Worm (Caenorhabditis elegans) whole organism, L2 larva: Measurements from ENCODE around the gene ptr-14.

Experiments
- C34F6.9 ChIP-seq: fragments of 150-350 bp; optimal IDR thresholded peaks from 2 replicates; lab custom pipeline; 2014; ENCODE audit warnings: missing biosample characterization, missing genetic modification characterization
- F13H6.1 ChIP-seq: sonication (generic microtip); optimal IDR thresholded peaks from 2 replicates; lab custom pipeline; 2016; ENCODE audit warnings: missing genetic modification characterization, missing compliant biosample characterization
- Y55F3AM.14 ChIP-seq: fragments of 200-800 bp; sonication (Bioruptor generic); optimal IDR thresholded peaks from 2 replicates; lab custom pipeline; 2018; ENCODE audit warnings: mild to moderate bottlenecking, missing genetic modification characterization, missing compliant biosample characterization
- ZK546.5 ChIP-seq: sonication (generic microtip); optimal IDR thresholded peaks from 2 replicates; lab custom pipeline; 2017; ENCODE audit warnings: missing biosample characterization, missing genetic modification characterization
- ama-1 ChIP-seq: fragments of 150-350 bp; optimal IDR thresholded peaks from 2 replicates; lab custom pipeline; 2018; ENCODE audit warnings: inconsistent platforms
- blmp-1 ChIP-seq: sonication (generic microtip); optimal IDR thresholded peaks from 2 replicates; lab custom pipeline; 2017; ENCODE audit warnings: missing genetic modification characterization, mild to moderate bottlenecking, missing compliant biosample characterization, antibody characterized with exemption, moderate library complexity; ENCODE audit not compliant: insufficient read depth
- ceh-82 ChIP-seq: fragments of 150-350 bp; optimal IDR thresholded peaks from 2 replicates; lab custom pipeline; 2014; ENCODE audit warnings: missing biosample characterization, missing genetic modification characterization
- crh-2 ChIP-seq: sonication (generic microtip); optimal IDR thresholded peaks from 2 replicates; lab custom pipeline; 2017; ENCODE audit warnings: missing biosample characterization, missing genetic modification characterization
- dmd-4 ChIP-seq: sonication (generic microtip); optimal IDR thresholded peaks from 2 replicates; lab custom pipeline; 2017; ENCODE audit warnings: missing biosample characterization, missing genetic modification characterization
- elt-3 ChIP-seq: sonication (generic microtip); optimal IDR thresholded peaks from 2 replicates; lab custom pipeline; 2017; ENCODE audit warnings: missing biosample characterization, missing genetic modification characterization
- fos-1 ChIP-seq: fragments of 150-350 bp; optimal IDR thresholded peaks from 2 replicates; lab custom pipeline; 2014; ENCODE audit warnings: missing biosample characterization, missing genetic modification characterization
- gmeb-1 ChIP-seq: fragments of 150-350 bp; optimal IDR thresholded peaks from 2 replicates; lab custom pipeline; 2014; ENCODE audit warnings: missing biosample characterization, missing genetic modification characterization
- lin-13 ChIP-seq: fragments of 150-350 bp; optimal IDR thresholded peaks from 2 replicates; lab custom pipeline; 2014; ENCODE audit warnings: missing biosample characterization, missing genetic modification reagents, missing genetic modification characterization
- mab-5 ChIP-seq: fragments of 150-350 bp; optimal IDR thresholded peaks from 2 replicates; lab custom pipeline; 2014; ENCODE audit warnings: missing biosample characterization, missing genetic modification characterization
- mbf-1 ChIP-seq: sonication (generic microtip); optimal IDR thresholded peaks from 2 replicates; lab custom pipeline; 2017; ENCODE audit warnings: missing biosample characterization, missing genetic modification characterization
- mdl-1 ChIP-seq, 2 experiments: fragments of 150-350 bp in 1 of 2; sonication (generic microtip) in 1 of 2; optimal IDR thresholded peaks; 2 replicates each; lab custom pipeline; 2017; ENCODE audit warnings: missing biosample characterization in 2 of 2, missing genetic modification characterization in 2 of 2
- nhr-10 ChIP-seq: sonication (generic microtip); optimal IDR thresholded peaks from 2 replicates; lab custom pipeline; 2017; ENCODE audit warnings: missing biosample characterization, missing genetic modification characterization
- nhr-11 ChIP-seq: fragments of 150-350 bp; optimal IDR thresholded peaks from 2 replicates; lab custom pipeline; 2014; ENCODE audit warnings: missing biosample characterization, missing genetic modification characterization
- nhr-12 ChIP-seq: fragments of 150-350 bp; optimal IDR thresholded peaks from 2 replicates; lab custom pipeline; 2014; ENCODE audit warnings: missing biosample characterization, missing genetic modification characterization
- nhr-21 ChIP-seq: fragments of 150-350 bp; optimal IDR thresholded peaks from 2 replicates; lab custom pipeline; 2014; ENCODE audit warnings: missing biosample characterization, missing genetic modification characterization
- nhr-23 ChIP-seq: fragments of 150-350 bp; optimal IDR thresholded peaks from 2 replicates; lab custom pipeline; 2014; ENCODE audit warnings: missing biosample characterization, missing genetic modification reagents, missing genetic modification characterization
- nhr-237 ChIP-seq: fragments of 150-350 bp; optimal IDR thresholded peaks from 2 replicates; lab custom pipeline; 2014; ENCODE audit warnings: missing biosample characterization, missing genetic modification characterization
- nhr-25 ChIP-seq: fragments of 150-350 bp; sonication (generic microtip); optimal IDR thresholded peaks from 3 replicates; lab custom pipeline; 2014; ENCODE audit warnings: missing biosample characterization, missing genetic modification characterization
- nhr-6 ChIP-seq: fragments of 150-350 bp; optimal IDR thresholded peaks from 2 replicates; lab custom pipeline; 2014; ENCODE audit warnings: missing biosample characterization, missing genetic modification characterization
- nhr-77 ChIP-seq: fragments of 150-350 bp; optimal IDR thresholded peaks from 2 replicates; lab custom pipeline; 2014; ENCODE audit warnings: missing biosample characterization, missing genetic modification characterization
- sem-4 ChIP-seq: fragments of 150-350 bp; optimal IDR thresholded peaks from 2 replicates; lab custom pipeline; 2014; ENCODE audit warnings: missing biosample characterization, missing genetic modification reagents, missing genetic modification characterization
- skn-1 ChIP-seq: sonication (generic microtip); optimal IDR thresholded peaks from 2 replicates; lab custom pipeline; 2017; ENCODE audit warnings: missing biosample characterization, missing genetic modification characterization
- sma-3 ChIP-seq: sonication (generic microtip); optimal IDR thresholded peaks from 2 replicates; lab custom pipeline; 2016; ENCODE audit warnings: missing genetic modification reagents, missing genetic modification characterization, missing compliant biosample characterization
- sma-9 ChIP-seq, 2 experiments: fragments of 150-350 bp in 1 of 2; sonication (generic microtip) in 1 of 2; optimal IDR thresholded peaks; 2 replicates each; lab custom pipeline; 2014 to 2016; ENCODE audit warnings: missing genetic modification characterization in 2 of 2, mild to moderate bottlenecking in 1 of 2, missing biosample characterization in 1 of 2, missing compliant biosample characterization in 1 of 2, missing genetic modification reagents in 1 of 2, moderate library complexity in 1 of 2
- snpc-4 ChIP-seq: fragments of 150-350 bp; optimal IDR thresholded peaks from 2 replicates; lab custom pipeline; 2014; ENCODE audit warnings: missing biosample characterization, missing genetic modification characterization
- unc-55 ChIP-seq: fragments of 150-350 bp; sonication (generic microtip); optimal IDR thresholded peaks from 3 replicates; lab custom pipeline; 2014; ENCODE audit warnings: missing biosample characterization, missing genetic modification reagents, missing genetic modification characterization
- zag-1 ChIP-seq: fragments of 150-350 bp; optimal IDR thresholded peaks from 2 replicates; lab custom pipeline; 2014; ENCODE audit warnings: missing biosample characterization, missing genetic modification characterization
- ztf-1 ChIP-seq: fragments of 200-800 bp; sonication (Bioruptor generic); conservative IDR thresholded peaks from 2 replicates; pipeline ENCODE4 v1.3.6; 2022; ENCODE audit warnings: missing genetic modification characterization, missing compliant biosample characterization
- ztf-11 ChIP-seq: sonication (generic microtip); optimal IDR thresholded peaks from 2 replicates; lab custom pipeline; 2017; ENCODE audit warnings: missing biosample characterization, missing genetic modification characterization

ptr-14 gene

DNA sequence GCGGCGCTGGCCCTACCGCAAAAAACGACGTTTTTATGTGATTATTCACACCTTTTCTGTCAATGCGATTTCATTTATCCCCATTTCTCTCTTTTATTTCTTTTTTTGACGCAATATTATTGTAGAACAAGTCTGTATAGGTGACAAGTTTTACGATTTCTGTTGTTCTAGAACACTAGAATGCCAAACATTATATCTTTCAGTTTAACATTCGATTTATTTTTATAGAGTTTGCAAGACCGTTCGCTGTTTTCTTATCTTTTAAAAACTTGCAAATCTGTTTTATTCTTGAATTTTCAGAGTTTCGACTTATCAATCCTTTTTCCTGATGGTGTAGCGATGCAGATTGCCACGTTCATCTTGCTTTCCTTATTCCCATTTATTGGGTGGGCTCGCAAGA lies 39.2 kb upstream of the ptr-14 start, which contains the start of gene efn-2:
efn-2 (plus strand) TSS at position 301 of the 400 bp plus-strand sequence.
- TF ChIP-seq skn-1 (tag; lab: Kevin White, UChicago): no peak
- TF ChIP-seq nhr-23 (tag; lab: Kevin White, UChicago): no peak
- no peak for TF ChIP-seq sma-9 (GFP tag; optimal IDR thresholded peaks at IDR 0.05; lab: Kevin White, UChicago)
- TF ChIP-seq sma-9 (tag; optimal IDR thresholded peaks at IDR 0.05; lab: Kevin White, UChicago): no peak
- no peak for TF ChIP-seq ztf-1 (GFP tag; lab: Robert Waterston, UW)
- TF ChIP-seq gmeb-1 (tag; lab: Kevin White, UChicago): no peak

DNA sequence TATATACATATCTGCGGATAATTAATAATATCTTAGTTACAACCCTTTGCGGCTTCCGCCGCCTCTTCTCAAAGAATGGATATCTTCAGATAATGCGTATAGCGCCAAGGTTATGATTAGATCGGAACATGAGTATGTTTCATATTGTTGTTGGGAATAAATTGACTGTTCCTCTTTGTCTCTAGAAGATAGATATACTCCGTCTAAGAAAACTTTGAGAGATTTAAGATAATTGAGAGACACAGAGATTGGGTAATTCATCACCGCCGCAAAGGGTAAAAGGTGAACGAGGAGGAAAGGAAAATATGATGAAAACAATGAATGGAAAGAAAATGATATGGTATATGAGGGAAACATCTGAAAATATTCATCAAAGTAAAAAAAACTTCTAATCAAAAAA lies 38.6 kb upstream of the ptr-14 start:
- TF ChIP-seq nhr-25 (tag; lab: Kevin White, UChicago) (peak; percentile 10), fos-1 (tag; lab: Kevin White, UChicago) (peak; percentile 21), ZK546.5 (tag; lab: Kevin White, UChicago) (no peak)

DNA sequence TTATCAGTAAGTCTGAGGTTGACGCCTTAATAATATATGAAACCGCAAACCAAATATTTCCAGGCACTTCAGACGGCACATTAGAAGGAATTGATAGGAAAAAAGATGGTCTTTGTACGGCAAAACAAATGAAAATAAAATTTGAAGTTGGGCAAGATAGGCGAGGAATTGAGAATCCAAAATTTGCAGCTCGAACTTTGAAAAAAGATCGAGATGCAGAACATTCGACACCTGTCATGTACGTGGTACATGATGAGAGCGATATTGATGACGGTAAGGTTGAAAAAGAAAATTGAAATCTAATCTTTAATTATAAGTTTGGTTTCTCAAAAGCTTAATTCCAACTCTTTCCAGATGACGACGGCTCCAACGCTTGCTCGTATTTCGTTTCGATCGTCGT lies 37.6 kb upstream of the ptr-14 start:
- TF ChIP-seq blmp-1 (tag; lab: Kevin White, UChicago): no peak
- TF ChIP-seq mdl-1 (tag; optimal IDR thresholded peaks at IDR 0.05; lab: Kevin White, UChicago): no peak
- no peak for TF ChIP-seq mbf-1 (tag; lab: Kevin White, UChicago)
- TF ChIP-seq mab-5 (tag; lab: Kevin White, UChicago): no peak
- TF ChIP-seq fos-1 (tag; lab: Kevin White, UChicago): no peak
- TF ChIP-seq nhr-10 (tag; lab: Kevin White, UChicago): no peak

ce11 chrIV:10578367-10578766 lies 36.9 kb upstream of the ptr-14 start, which contains the start of gene lgc-43:
lgc-43 (plus strand) TSS chrIV:10578667.
- TF ChIP-seq snpc-4 (tag; lab: Kevin White, UChicago) (no peak), sma-3 (GFP tag; lab: Kevin White, UChicago) (no peak), ama-1 (lab: Kevin White, UChicago) (no peak), nhr-11 (tag; lab: Kevin White, UChicago) (no peak), C34F6.9 (tag; lab: Kevin White, UChicago) (no peak), crh-2 (tag; lab: Kevin White, UChicago) (no peak), nhr-12 (tag; lab: Kevin White, UChicago) (no peak), nhr-21 (tag; lab: Kevin White, UChicago) (no peak), nhr-23 (tag; lab: Kevin White, UChicago) (no peak), elt-3 (tag; lab: Kevin White, UChicago) (no peak)

ce11 chrIV:10584237-10584636 lies 31.0 kb upstream of the ptr-14 start, which contains the start of gene oac-8:
oac-8 (plus strand) TSS chrIV:10584537.
- TF ChIP-seq ceh-82 (tag; lab: Kevin White, UChicago) (no peak), F13H6.1 (tag; lab: Kevin White, UChicago) (no peak), unc-55 (GFP tag; lab: Kevin White, UChicago) (no peak), lin-13 (GFP tag; lab: Kevin White, UChicago) (no peak), sem-4 (tag; lab: Kevin White, UChicago) (no peak), nhr-23 (tag; lab: Kevin White, UChicago) (no peak), zag-1 (tag; lab: Kevin White, UChicago) (no peak), ztf-11 (tag; lab: Kevin White, UChicago) (no peak)

DNA sequence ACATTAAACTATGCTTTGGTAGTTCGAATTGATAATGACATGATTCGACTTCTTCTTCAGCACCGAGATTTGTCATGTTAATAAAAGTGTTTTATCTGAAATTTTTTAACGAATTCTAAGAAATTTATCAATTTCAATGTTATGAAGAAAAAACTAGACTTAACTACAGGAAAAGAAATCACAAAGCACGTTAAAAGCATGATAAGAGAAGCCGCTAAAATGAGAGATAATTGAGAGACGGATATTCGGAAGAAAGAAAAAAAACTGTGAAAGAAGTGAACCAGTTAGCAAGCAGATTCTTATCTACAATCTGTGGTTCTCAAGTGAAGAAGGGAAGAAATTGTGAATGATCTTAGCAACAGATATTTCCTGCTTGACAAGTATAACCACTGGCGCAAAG lies 26.2 kb upstream of the ptr-14 start, which contains the start of gene C43F9.4:
C43F9.4 (minus strand) TSS at position 101 of the 400 bp plus-strand sequence.
- TF ChIP-seq ztf-1 (GFP tag; lab: Robert Waterston, UW) (no peak), nhr-23 (tag; lab: Kevin White, UChicago) (no peak), blmp-1 (tag; lab: Kevin White, UChicago) (no peak), dmd-4 (tag; lab: Kevin White, UChicago) (no peak), nhr-11 (tag; lab: Kevin White, UChicago) (no peak), sem-4 (tag; lab: Kevin White, UChicago) (no peak), nhr-77 (tag; lab: Kevin White, UChicago) (no peak), nhr-12 (tag; lab: Kevin White, UChicago) (no peak), snpc-4 (tag; lab: Kevin White, UChicago) (no peak), lin-13 (GFP tag; lab: Kevin White, UChicago) (no peak), mdl-1 (tag; optimal IDR thresholded peaks at IDR 0.05; lab: Kevin White, UChicago) (no peak), nhr-25 (tag; lab: Kevin White, UChicago) (no peak), elt-3 (tag; lab: Kevin White, UChicago) (no peak), nhr-237 (tag; lab: Kevin White, UChicago) (no peak), sma-9 (GFP tag; optimal IDR thresholded peaks at IDR 0.05; lab: Kevin White, UChicago) (no peak), sma-9 (tag; optimal IDR thresholded peaks at IDR 0.05; lab: Kevin White, UChicago) (no peak), ZK546.5 (tag; lab: Kevin White, UChicago) (no peak), ama-1 (lab: Kevin White, UChicago) (no peak), mab-5 (tag; lab: Kevin White, UChicago) (no peak), nhr-6 (no peak), Y55F3AM.14 (GFP tag; lab: Kevin White, UChicago) (no peak)
